Worm (Caenorhabditis elegans) whole organism, dauer: Measurements from ENCODE around the gene metr-1.
"Not testable (repeated sequence)": the region's sequence is repeated elsewhere in the genome, so short reads cannot be mapped to it uniquely, and the experiment has no call there.

Experiments
- unc-62 ChIP-seq: sonication (generic microtip); optimal IDR thresholded peaks from 2 replicates; lab custom pipeline; 2017; ENCODE audit warnings: missing biosample characterization, missing genetic modification reagents, missing genetic modification characterization

metr-1 gene

DNA sequence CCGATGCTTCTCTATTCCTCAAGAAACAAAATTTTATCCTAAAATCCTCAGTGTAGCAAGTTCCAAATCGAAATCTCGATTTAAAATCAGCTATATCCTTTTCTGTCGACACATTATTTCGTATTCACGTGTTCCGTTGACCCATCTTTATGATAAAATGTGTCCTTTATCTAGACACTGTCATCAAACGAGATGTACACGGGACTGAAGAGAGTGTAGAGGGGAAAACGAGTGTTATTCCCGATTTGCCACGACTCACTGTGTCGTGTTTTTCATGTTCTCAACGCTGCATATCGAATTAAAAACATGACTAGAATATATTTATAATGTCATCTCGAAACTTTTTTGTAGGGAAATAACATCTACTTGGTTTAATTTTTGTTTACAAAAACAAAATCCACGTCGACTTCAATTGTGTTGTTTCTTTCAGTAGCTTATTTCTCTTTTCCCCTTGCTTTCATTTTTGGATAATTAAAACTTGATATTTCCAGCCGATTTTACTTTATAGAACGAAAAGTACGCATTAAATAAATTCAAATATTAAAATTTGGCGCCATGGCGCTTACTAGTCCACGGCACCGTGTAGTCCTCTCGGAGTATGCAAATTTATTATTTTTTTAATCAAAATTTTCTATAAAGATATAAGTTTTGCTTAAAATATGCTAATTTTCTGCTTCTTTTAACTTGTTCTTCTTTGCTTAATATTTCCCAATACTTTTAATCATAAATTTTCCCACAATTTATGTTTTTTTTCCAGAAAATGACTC is at the start of gene metr-1:
metr-1 (plus strand) TSS at position 758 of the 767 bp plus-strand sequence.
- TF ChIP-seq unc-62 (GFP tag; lab: Kevin White, UChicago) = no peak

DNA sequence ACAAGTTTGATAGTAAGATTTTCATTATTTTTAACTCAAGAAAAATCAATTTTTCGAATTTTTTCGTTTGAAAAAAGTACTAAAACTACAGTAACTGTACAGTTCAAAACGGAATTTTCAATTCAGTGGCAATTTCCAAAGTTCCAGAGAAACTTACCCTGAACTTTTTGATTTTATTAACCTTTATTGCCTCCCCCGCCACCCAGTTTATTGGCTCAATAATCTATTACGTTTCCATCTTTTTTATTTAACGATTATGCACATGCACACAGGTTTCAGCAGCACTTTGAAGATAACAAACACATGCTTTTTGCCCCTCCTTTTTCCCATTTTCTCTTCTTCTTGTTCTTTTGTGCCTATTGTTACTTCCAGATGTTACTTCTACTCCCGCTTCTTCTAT is 45.7 kb upstream of the metr-1 start, which contains the start of gene lurp-1:
lurp-1 (plus strand) TSS at position 301 of the 400 bp plus-strand sequence.
- no peak for TF ChIP-seq unc-62 (GFP tag; lab: Kevin White, UChicago)

DNA sequence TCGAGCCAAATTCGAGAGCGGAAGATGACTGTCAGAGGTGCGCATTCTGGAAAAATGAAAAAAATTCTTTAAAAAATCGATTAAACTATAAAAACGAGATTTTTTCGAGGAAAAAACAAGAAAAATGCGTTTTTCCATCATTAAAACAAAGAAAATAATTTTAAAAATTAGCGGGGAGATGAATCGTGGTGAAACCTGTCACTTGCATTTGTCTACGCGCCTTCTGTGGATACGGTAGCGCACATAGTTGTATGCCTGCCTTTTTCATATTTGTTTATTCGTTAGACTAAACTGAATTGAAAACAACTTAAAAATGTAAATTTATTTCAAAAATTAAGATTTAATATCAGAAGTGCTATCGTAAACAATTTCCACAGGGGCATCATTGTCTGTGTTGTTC is 42.0 kb upstream of the metr-1 start, which contains the start of gene egg-3:
egg-3 (minus strand) TSS at position 46 of the 400 bp plus-strand sequence.
- no peak for TF ChIP-seq unc-62 (GFP tag; lab: Kevin White, UChicago)

DNA sequence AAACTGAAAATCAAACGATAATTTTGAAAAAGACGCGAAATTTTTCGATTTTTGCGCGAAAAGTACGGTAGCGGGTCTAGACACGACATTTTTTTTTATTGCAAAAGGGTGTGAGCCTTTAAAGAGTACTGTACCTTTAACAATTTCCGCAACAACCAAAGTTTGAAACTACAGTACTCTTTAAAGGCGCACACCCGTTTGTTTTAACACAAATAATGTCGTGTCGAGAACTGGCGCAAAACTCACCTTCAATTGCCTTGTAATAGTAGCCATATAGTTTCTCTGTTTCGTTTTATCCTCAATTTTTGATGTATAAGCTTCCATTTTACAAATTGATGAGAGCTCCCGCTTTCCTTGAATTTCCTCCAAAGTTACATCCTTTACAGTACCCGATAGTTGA is 41.1 kb upstream of the metr-1 start:
- no peak for TF ChIP-seq unc-62 (GFP tag; lab: Kevin White, UChicago)

DNA sequence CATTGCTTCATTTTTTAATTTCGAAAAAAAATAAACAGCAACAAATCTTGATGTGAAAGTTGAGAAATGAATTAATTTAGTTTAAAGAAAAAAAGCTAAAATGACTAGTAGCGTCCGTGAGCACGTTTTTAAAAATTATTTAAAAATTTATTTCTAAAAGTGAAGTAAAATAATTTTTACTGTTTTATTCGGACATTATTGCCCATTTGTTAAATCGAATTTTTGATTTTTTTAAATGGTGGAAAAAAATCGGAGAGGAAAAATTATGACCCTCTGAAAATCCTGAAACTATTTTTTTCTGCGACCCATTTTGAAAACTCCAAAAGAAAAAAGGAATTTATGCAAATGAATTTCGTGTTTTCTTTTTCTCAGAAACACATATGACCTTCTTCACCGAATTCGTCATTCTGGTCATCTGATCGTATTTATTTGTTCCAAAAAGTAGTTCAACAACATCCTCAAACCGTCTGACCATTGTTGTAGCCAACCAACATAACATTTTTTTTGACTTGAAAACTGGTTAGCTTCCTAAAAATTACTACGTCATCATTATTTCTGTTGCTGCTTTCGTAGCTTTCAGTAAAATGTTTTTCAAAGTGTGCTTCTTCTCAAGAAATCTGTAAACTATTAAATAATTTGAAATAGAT is 40.4 kb upstream of the metr-1 start, which contains the start of gene F44F4.3:
F44F4.3 (minus strand) TSS at position 51 of the 647 bp plus-strand sequence.
- TF ChIP-seq unc-62 (GFP tag; lab: Kevin White, UChicago) = no peak

DNA sequence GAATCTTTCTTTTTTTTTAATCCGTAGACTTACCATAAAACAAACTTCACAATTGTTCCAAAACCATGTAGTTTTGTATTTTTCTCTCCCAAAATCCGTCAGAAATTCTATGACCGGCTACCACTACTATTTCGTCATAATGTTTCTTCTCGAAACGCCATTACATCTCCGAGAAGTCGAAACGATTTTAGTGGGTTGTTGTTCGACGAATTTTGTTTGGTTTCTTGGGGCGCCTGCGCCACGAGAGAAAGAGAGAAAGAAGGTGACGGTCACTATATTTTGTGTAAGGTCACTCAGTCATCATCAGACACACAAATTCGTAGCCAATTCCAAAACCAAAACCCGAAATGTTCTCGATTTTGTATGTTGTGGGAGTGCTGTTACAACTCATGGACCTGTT is 39.3 kb upstream of the metr-1 start:
- no peak for TF ChIP-seq unc-62 (GFP tag; lab: Kevin White, UChicago)

DNA sequence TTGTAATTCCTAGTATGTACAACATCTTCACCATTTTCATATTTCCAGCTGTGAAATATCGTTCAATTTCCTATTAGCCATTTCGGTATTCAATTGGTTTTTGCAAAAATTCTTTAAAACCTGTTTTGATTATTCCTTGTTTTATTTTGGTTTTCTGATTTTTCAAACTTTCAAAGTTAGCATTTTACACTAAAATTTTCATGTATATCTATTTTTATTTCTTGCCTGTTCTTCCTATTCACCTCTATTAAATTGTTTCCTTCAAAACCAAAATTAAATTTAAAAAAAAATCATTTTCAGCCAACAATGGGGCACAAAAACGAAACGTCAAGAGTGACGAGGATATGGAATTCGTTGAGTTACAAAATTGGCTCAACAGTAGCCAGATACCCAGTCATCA is 37.4 kb upstream of the metr-1 start, which contains the start of gene ptr-8:
ptr-8 (plus strand) TSS at position 301 of the 400 bp plus-strand sequence.
- no peak for TF ChIP-seq unc-62 (GFP tag; lab: Kevin White, UChicago)

DNA sequence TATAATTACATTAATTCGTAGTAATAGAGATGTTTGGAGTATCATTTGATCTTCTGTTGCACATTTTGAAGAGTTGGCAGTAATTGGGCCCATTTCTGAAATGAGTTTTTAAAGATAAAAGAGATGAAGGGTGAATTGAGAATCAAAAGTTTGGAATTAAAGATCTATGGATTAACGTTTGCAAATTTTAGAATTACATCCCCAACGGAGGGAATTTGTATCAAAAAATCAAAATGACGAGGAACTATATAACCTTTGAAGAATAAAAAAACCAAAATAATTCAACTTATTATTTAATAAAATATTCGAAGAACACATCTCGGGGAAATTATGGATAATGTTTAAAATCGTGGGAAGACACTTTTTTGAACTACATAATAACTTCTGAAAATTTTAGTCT is 31.4 kb upstream of the metr-1 start, which contains the start of gene sra-10:
sra-10 (minus strand) TSS at position 101 of the 400 bp plus-strand sequence.
- no peak for TF ChIP-seq unc-62 (GFP tag; lab: Kevin White, UChicago)

DNA sequence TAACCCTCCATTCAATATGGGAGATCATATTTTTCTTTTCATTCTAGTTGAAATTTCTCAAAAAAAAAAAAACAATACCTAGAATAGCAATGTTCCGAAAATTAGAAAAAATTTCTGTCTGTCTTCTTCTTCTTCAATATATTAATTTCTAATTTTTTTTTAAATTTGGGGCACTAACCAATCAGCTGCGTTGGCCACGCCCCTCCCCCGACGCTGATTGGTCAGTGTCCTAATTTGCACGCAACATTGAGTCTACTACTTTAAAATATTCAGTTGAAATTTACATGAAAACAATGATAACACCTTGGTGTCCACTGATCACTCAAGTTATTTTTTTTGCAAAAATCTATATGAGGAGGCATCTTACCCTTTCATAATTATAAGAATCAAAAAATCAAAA is 30.4 kb upstream of the metr-1 start:
- no peak for TF ChIP-seq unc-62 (GFP tag; lab: Kevin White, UChicago)

DNA sequence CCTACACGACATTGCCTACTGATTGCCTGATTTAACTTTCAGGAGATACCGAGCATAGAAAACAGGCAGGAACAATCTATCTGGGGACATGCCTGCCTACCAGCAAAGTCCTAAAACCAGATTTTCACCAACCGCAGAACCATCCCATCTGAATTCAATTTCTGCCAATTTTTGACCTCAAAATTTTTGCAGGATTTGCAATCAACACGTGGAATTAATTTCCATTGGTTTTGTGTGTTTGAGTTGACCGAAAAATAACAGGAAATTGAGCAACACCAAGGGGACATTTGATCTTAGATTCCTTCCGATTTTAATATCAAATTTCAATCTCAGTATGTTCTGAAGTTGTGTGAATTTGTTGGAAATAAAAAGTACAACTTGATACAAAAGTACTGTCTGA is 27.4 kb upstream of the metr-1 start:
- no peak for TF ChIP-seq unc-62 (GFP tag; lab: Kevin White, UChicago)

DNA sequence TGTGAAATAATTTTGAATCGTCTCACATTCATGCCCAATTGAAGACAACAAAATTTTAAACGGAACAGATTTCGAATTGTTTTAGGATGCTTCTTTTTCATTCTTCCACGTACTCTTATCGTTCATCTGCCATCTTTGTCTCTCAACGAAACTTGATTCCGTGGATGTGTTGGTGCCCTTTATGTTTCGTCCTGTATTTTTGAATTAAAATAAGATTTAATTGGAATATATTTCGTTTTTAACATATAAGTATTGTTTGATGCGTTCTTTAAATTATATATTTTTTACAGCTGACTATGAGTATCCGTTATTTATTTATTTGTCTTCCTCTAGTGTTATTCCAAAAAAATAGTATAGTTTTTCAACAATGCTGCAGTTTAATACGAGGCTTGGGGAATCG is 24.3 kb upstream of the metr-1 start, which contains the start of gene gly-1:
gly-1 (minus strand) TSS at position 101 of the 400 bp plus-strand sequence.
- no peak for TF ChIP-seq unc-62 (GFP tag; lab: Kevin White, UChicago)

DNA sequence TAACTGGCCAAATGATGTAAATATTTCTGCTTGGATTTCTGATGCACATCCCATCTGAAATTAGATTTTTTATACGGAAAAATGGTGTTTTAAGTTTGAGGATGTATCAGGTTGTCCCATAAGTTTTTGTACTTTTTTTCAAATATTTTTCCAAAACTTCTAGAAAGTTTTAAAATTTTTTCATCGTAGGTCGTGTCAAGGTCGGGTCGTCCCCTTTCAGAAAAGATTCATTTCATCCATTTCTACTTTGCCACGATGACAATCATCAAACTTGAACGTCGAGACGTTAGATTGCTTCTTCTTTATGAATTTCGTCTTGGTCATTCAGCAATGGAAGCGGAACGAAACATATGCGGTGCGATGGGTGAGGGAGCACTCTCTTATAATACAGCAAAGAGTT is 22.0 kb upstream of the metr-1 start, which contains the start of gene sra-12:
sra-12 (minus strand) TSS at position 101 of the 400 bp plus-strand sequence.
- TF ChIP-seq unc-62 (GFP tag; lab: Kevin White, UChicago) = not testable (repeated sequence)

DNA sequence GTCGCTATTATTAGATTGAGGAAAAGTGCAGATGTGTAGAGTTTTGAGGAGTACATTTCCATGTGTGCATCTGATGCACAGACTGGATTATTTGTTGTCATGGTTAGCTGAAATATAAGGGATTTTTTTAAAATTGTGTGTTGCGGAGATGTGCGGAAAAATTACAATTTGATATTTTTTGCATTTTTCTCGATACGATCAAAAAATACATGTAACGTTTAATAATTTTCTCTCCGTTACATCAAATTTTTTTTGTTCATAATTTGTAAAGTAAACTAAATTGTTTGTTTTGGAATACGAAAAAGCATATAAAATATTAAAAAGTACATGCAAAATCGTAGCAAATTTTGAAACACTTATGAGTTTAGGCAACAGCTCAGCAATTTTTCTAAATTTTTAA is 16.1 kb upstream of the metr-1 start, which contains the start of gene sra-11:
sra-11 (minus strand) TSS at position 101 of the 400 bp plus-strand sequence.
- TF ChIP-seq unc-62 (GFP tag; lab: Kevin White, UChicago) = no peak

DNA sequence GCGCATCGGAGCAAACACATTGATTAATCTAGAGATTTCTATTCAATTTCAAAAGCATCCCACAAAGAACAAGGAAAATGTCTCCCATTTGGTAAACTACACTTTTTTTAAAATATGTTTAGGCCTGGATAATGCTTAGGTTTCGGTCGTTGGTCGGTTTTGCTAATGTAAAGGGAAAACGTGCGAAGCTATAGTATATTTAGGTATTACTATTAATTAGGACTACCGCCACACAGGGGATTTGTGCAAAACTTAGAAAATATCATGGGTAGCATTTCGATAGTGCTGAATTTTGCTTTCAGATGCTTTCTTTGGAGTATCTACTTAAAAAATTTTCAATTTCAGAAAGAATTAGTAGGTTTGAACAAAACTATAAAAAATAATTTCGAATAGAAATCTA is 13.4 kb upstream of the metr-1 start:
- no peak for TF ChIP-seq unc-62 (GFP tag; lab: Kevin White, UChicago)

DNA sequence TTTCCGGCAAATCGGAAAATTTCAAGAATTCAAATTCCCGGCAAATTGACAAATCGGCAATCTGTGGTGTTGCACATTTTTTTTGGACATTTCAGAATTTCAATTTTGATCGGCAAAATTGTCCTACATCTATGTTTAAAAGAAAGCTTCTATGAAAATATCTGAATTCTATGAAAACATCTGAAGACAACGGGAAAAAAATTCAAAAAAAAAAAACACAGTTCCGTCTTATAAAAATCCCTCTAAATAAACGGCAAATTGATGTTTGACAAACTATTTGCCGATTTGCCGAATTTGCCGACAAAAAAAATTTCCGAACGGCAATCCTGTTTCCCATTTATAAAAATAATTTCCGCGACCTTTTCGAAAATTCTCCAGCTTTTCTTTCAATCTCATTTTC is 12.0 kb upstream of the metr-1 start, which contains the start of gene F44F4.15:
F44F4.15 (plus strand) TSS at position 301 of the 400 bp plus-strand sequence.
- TF ChIP-seq unc-62 (GFP tag; lab: Kevin White, UChicago) = no peak

DNA sequence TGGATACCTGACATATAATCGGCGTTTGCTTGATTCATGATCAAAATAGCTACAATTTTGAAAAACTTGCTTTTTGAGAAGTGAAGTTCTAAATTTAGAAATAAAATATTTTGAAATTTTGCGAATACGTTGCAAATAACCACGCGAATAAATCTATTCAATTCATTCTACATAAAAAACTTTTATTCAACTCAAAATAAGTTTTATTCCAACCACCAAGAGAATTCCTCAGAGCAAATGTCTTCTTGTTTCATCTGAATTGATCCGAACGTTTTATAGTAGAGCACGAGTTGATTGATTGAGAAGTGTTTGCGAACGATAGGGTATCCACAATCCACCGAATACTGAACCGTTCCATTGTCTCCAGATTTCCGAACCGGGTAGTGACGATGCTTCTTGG is 10.6 kb upstream of the metr-1 start, which contains the start of gene F44F4.9:
F44F4.9 (minus strand) TSS at position 101 of the 400 bp plus-strand sequence.
- TF ChIP-seq unc-62 (GFP tag; lab: Kevin White, UChicago) = no peak
